Fruit fly (Drosophila melanogaster) whole organism, embryonic: Measurements from ENCODE around the gene Tig.

ENCODE experiments used
- B-H1 ChIP-seq: fragments of 200-800 bp; sonication (Bioruptor generic); IDR thresholded peaks from 3 replicates; pipeline ENCODE4 v1.3.6; 2022; ENCODE audit warnings: missing biosample characterization, missing genetic modification characterization
- CG10147 ChIP-seq: fragments of 200-800 bp; sonication (Bioruptor generic); optimal IDR thresholded peaks from 2 replicates; lab custom pipeline; 2019; ENCODE audit warnings: missing biosample characterization, mild to moderate bottlenecking, missing genetic modification characterization, moderate library complexity
- CG12391 ChIP-seq: fragments of 200-800 bp; sonication (Bioruptor generic); optimal IDR thresholded peaks from 3 replicates; lab custom pipeline; 2018; ENCODE audit warnings: missing biosample characterization, mild to moderate bottlenecking, missing genetic modification characterization, moderate library complexity
- CG12659 ChIP-seq: fragments of 200-800 bp; sonication (Bioruptor generic); optimal IDR thresholded peaks from 3 replicates; lab custom pipeline; 2017; ENCODE audit warnings: mild to moderate bottlenecking, missing biosample characterization, missing genetic modification reagents, missing genetic modification characterization
- CG13287 ChIP-seq: fragments of 200-800 bp; sonication (Bioruptor generic); IDR thresholded peaks from 2 replicates; pipeline ENCODE4 v1.3.6; 2022; ENCODE audit warnings: missing biosample characterization, missing genetic modification characterization; ENCODE audit not compliant: partially characterized antibody
- CG13424 ChIP-seq: fragments of 200-800 bp; sonication (Bioruptor generic); optimal IDR thresholded peaks from 2 replicates; lab custom pipeline; 2019; ENCODE audit warnings: missing biosample characterization, mild to moderate bottlenecking, missing genetic modification characterization, moderate library complexity
- CG1602 ChIP-seq: fragments of 200-800 bp; sonication (Bioruptor generic); optimal IDR thresholded peaks from 3 replicates; lab custom pipeline; 2016; ENCODE audit warnings: missing biosample characterization, missing genetic modification characterization
- CG2678 ChIP-seq: fragments of 200-800 bp; sonication (Bioruptor generic); optimal IDR thresholded peaks from 3 replicates; lab custom pipeline; 2019; ENCODE audit warnings: missing biosample characterization, mild to moderate bottlenecking, missing genetic modification characterization, moderate library complexity
- CG2712 ChIP-seq: fragments of 200-800 bp; optimal IDR thresholded peaks from 3 replicates; lab custom pipeline; 2019; ENCODE audit warnings: missing biosample characterization, mild to moderate bottlenecking, missing genetic modification characterization, moderate library complexity
- CG2875 ChIP-seq: fragments of 200-800 bp; sonication (Bioruptor generic); optimal IDR thresholded peaks from 2 replicates; lab custom pipeline; 2017; ENCODE audit warnings: missing biosample characterization, mild to moderate bottlenecking, missing genetic modification characterization, missing genetic modification reagents
- CG4282 ChIP-seq: fragments of 200-800 bp; sonication (Bioruptor generic); optimal IDR thresholded peaks from 2 replicates; lab custom pipeline; 2016; ENCODE audit warnings: missing biosample characterization, missing genetic modification characterization
- CG5180 ChIP-seq: fragments of 200-800 bp; sonication (Bioruptor generic); optimal IDR thresholded peaks from 3 replicates; lab custom pipeline; 2017; ENCODE audit warnings: missing biosample characterization, missing genetic modification characterization, mild to moderate bottlenecking, moderate library complexity, missing genetic modification reagents
- CG6175 ChIP-seq: fragments of 200-800 bp; sonication (Bioruptor generic); IDR thresholded peaks from 3 replicates; pipeline ENCODE4 v1.3.6; 2022; ENCODE audit warnings: missing biosample characterization, missing genetic modification characterization
- CG7556 ChIP-seq: fragments of 200-800 bp; sonication (Bioruptor generic); optimal IDR thresholded peaks from 2 replicates; lab custom pipeline; 2017; ENCODE audit warnings: missing biosample characterization, mild to moderate bottlenecking, missing genetic modification characterization
- CG7786 ChIP-seq: fragments of 200-800 bp; sonication (Bioruptor generic); optimal IDR thresholded peaks from 2 replicates; lab custom pipeline; 2016; ENCODE audit warnings: missing biosample characterization, missing genetic modification characterization
- CG8359 ChIP-seq: fragments of 200-800 bp; sonication (Bioruptor generic); optimal IDR thresholded peaks from 2 replicates; lab custom pipeline; 2017; ENCODE audit warnings: missing biosample characterization, mild to moderate bottlenecking, missing genetic modification characterization, borderline replicate concordance
- CG9609 ChIP-seq: fragments of 200-800 bp; sonication (Bioruptor generic); optimal IDR thresholded peaks from 3 replicates; lab custom pipeline; 2016; ENCODE audit warnings: missing biosample characterization, missing genetic modification characterization
- CHES-1-like ChIP-seq: fragments of 200-800 bp; sonication (Bioruptor generic); optimal IDR thresholded peaks from 2 replicates; lab custom pipeline; 2016; ENCODE audit warnings: missing biosample characterization, missing genetic modification characterization
- Chrac-16 ChIP-seq: fragments of 200-800 bp; sonication (Bioruptor generic); optimal IDR thresholded peaks from 3 replicates; lab custom pipeline; 2016; ENCODE audit warnings: missing biosample characterization, missing genetic modification characterization
- Eip74EF ChIP-seq, 2 experiments: fragments of 200-800 bp in 1 of 2; fragments of >200 bp in 1 of 2; sonication (Bioruptor generic) in 1 of 2; optimal IDR thresholded peaks; 2 replicates each; lab custom pipeline; 2017 to 2019; ENCODE audit warnings: missing biosample characterization in 2 of 2, missing genetic modification characterization in 2 of 2, mild to moderate bottlenecking in 1 of 2, moderate library complexity in 1 of 2
- GATAe ChIP-seq: fragments of 200-800 bp; sonication (Bioruptor generic); conservative IDR thresholded peaks from 2 replicates; pipeline ENCODE4 v1.3.6; 2022; ENCODE audit warnings: missing biosample characterization, missing genetic modification characterization
- Hr3 ChIP-seq: fragments of 200-800 bp; sonication (Bioruptor generic); optimal IDR thresholded peaks from 3 replicates; lab custom pipeline; 2016; ENCODE audit warnings: missing biosample characterization, missing genetic modification characterization
- Hr51 ChIP-seq, 2 experiments: fragments of 200-800 bp; sonication (Bioruptor generic); optimal IDR thresholded peaks; 2 replicates in 1 of 2; 3 replicates in 1 of 2; lab custom pipeline; 2016 to 2018; ENCODE audit warnings: missing biosample characterization in 2 of 2, missing genetic modification characterization in 2 of 2, mild to moderate bottlenecking in 1 of 2, moderate library complexity in 1 of 2
- NFAT ChIP-seq: fragments of 200-800 bp; sonication (Bioruptor generic); IDR thresholded peaks from 2 replicates; pipeline ENCODE4 v1.3.6; 2022; ENCODE audit warnings: missing biosample characterization, missing genetic modification characterization
- Opbp ChIP-seq: fragments of 200-800 bp; sonication (Bioruptor generic); IDR thresholded peaks from 3 replicates; pipeline ENCODE4 v1.3.6; 2022; ENCODE audit warnings: missing biosample characterization, missing genetic modification characterization; ENCODE audit not compliant: partially characterized antibody
- PHDP ChIP-seq: fragments of 200-800 bp; sonication (Bioruptor generic); optimal IDR thresholded peaks from 3 replicates; lab custom pipeline; 2018; ENCODE audit warnings: missing biosample characterization, mild to moderate bottlenecking, missing genetic modification characterization, moderate library complexity
- Side ChIP-seq: fragments of 200-800 bp; sonication (Bioruptor generic); optimal IDR thresholded peaks from 2 replicates; lab custom pipeline; 2016; ENCODE audit warnings: missing biosample characterization, missing genetic modification characterization
- Taf1 ChIP-seq: fragments of 200-800 bp; sonication (Bioruptor generic); IDR thresholded peaks from 2 replicates; pipeline ENCODE4 v1.3.6; 2022; ENCODE audit warnings: missing biosample characterization, missing genetic modification characterization
- ase ChIP-seq: fragments of 200-800 bp; sonication (Bioruptor generic); IDR thresholded peaks from 3 replicates; pipeline ENCODE4 v1.3.6; 2022; ENCODE audit warnings: missing biosample characterization, missing genetic modification characterization
- cwo ChIP-seq: fragments of 200-800 bp; sonication (Bioruptor generic); optimal IDR thresholded peaks from 3 replicates; lab custom pipeline; 2017; ENCODE audit warnings: missing biosample characterization, missing genetic modification characterization, mild to moderate bottlenecking, moderate library complexity, missing genetic modification reagents
- ftz-f1 ChIP-seq: fragments of 200-800 bp; sonication (Bioruptor generic); optimal IDR thresholded peaks from 2 replicates; lab custom pipeline; 2016; ENCODE audit warnings: missing biosample characterization, missing genetic modification characterization
- gce ChIP-seq: fragments of 200-800 bp; sonication (Bioruptor generic); IDR thresholded peaks from 3 replicates; pipeline ENCODE4 v1.3.6; 2022; ENCODE audit warnings: missing biosample characterization, missing genetic modification characterization
- grau ChIP-seq: fragments of 200-800 bp; optimal IDR thresholded peaks from 3 replicates; lab custom pipeline; 2019; ENCODE audit warnings: missing biosample characterization, mild to moderate bottlenecking, missing genetic modification characterization, moderate library complexity
- lbe ChIP-seq: fragments of 200-800 bp; sonication (Bioruptor generic); optimal IDR thresholded peaks from 2 replicates; lab custom pipeline; 2016; ENCODE audit warnings: missing biosample characterization, mild to moderate bottlenecking, missing genetic modification characterization
- lmd ChIP-seq: fragments of 200-800 bp; sonication (Bioruptor generic); IDR thresholded peaks from 2 replicates; pipeline ENCODE4 v1.3.6; 2022; ENCODE audit warnings: missing biosample characterization, missing genetic modification characterization
- lov ChIP-seq, 2 experiments: fragments of 200-800 bp in 1 of 2; fragments of >200 bp in 1 of 2; sonication (Bioruptor generic) in 1 of 2; IDR thresholded peaks in 1 of 2; optimal IDR thresholded peaks in 1 of 2; 2 replicates in 1 of 2; 3 replicates in 1 of 2; pipeline versions ENCODE4 v1.3.6 to Lab custom; 2017 to 2022; ENCODE audit warnings: missing biosample characterization in 1 of 2, missing genetic modification characterization in 1 of 2
- nau ChIP-seq: fragments of 200-800 bp; sonication (Bioruptor generic); optimal IDR thresholded peaks from 3 replicates; lab custom pipeline; 2017; ENCODE audit warnings: missing biosample characterization, mild to moderate bottlenecking, missing genetic modification characterization, missing genetic modification reagents
- phol ChIP-seq: fragments of 200-800 bp; sonication (Bioruptor generic); optimal IDR thresholded peaks from 3 replicates; lab custom pipeline; 2018; ENCODE audit warnings: missing biosample characterization, mild to moderate bottlenecking, missing genetic modification characterization, moderate library complexity
- row ChIP-seq: fragments of 200-800 bp; sonication (Bioruptor generic); IDR thresholded peaks from 3 replicates; pipeline ENCODE4 v1.3.6; 2022; ENCODE audit warnings: missing biosample characterization, missing genetic modification characterization
- slbo ChIP-seq: fragments of 200-800 bp; sonication (Bioruptor generic); IDR thresholded peaks from 2 replicates; pipeline ENCODE4 v1.3.6; 2022; ENCODE audit warnings: missing biosample characterization, missing genetic modification characterization
- so ChIP-seq: fragments of 200-800 bp; sonication (Bioruptor generic); IDR thresholded peaks from 3 replicates; pipeline ENCODE4 v1.3.6; 2022; ENCODE audit warnings: missing biosample characterization, missing genetic modification characterization
- stc ChIP-seq: fragments of 200-800 bp; sonication (Bioruptor generic); IDR thresholded peaks from 2 replicates; pipeline ENCODE4 v1.3.6; 2022; ENCODE audit warnings: missing biosample characterization, missing genetic modification characterization
- tio ChIP-seq: fragments of 200-800 bp; sonication (Bioruptor generic); optimal IDR thresholded peaks from 2 replicates; lab custom pipeline; 2017; ENCODE audit warnings: missing biosample characterization, missing genetic modification characterization, inconsistent platforms
- unpg ChIP-seq: fragments of 200-800 bp; sonication (Bioruptor generic); optimal IDR thresholded peaks from 3 replicates; lab custom pipeline; 2018; ENCODE audit warnings: missing biosample characterization, mild to moderate bottlenecking, missing genetic modification characterization, moderate library complexity
- usp ChIP-seq: fragments of >200 bp; optimal IDR thresholded peaks from 2 replicates; lab custom pipeline; 2017; ENCODE audit warnings: missing biosample characterization, missing genetic modification characterization
- wdn ChIP-seq: fragments of 200-800 bp; sonication (Bioruptor generic); IDR thresholded peaks from 2 replicates; pipeline ENCODE4 v1.3.6; 2022; ENCODE audit warnings: missing biosample characterization, missing genetic modification characterization

The Tig gene

dm6 chr2L:6471978-6472776 is 49.1 kb upstream of the Tig start (continued):
- TF ChIP-seq Hr51 (GFP tag; optimal IDR thresholded peaks at IDR 0.05; lab: Kevin White, UChicago), result peak in 1 of 2 experiments; percentile 39
- TF ChIP-seq ftz-f1 (GFP tag; lab: Kevin White, UChicago), result no peak
- TF ChIP-seq lbe (GFP tag; lab: Kevin White, UChicago), result no peak
- TF ChIP-seq CG6175 (GFP tag; lab: Robert Waterston, UW), result 0 out of 3 replicates have a peak, but pooled peaks have one; percentile 21
- peak; percentile 29 for TF ChIP-seq CG12659 (GFP tag; lab: Kevin White, UChicago)
- peak; percentile 60 for TF ChIP-seq CG2678
- no peak for TF ChIP-seq GATAe (GFP tag; lab: Robert Waterston, UW)
- no peak for TF ChIP-seq ase (GFP tag; lab: Robert Waterston, UW)
- no peak for TF ChIP-seq CG2875 (GFP tag; lab: Kevin White, UChicago)
- peak; percentile 38; the same call in 1 of the 2 replicates for TF ChIP-seq CG13287
- TF ChIP-seq NFAT (GFP tag; lab: Robert Waterston, UW), result 0 out of 2 replicates have a peak, but pooled peaks have one; percentile 33
- no peak for TF ChIP-seq Hr3 (GFP tag; lab: Kevin White, UChicago)
- no peak for TF ChIP-seq usp (GFP tag; lab: Kevin White, UChicago)
- TF ChIP-seq CG4282 (GFP tag; lab: Kevin White, UChicago), result no peak
- TF ChIP-seq Chrac-16 (GFP tag; lab: Kevin White, UChicago), result no peak
- TF ChIP-seq row (GFP tag; lab: Robert Waterston, UW), result peak; percentile 49
- peak; percentile 20 for TF ChIP-seq nau (GFP tag; lab: Kevin White, UChicago)
- TF ChIP-seq PHDP (tag; lab: Kevin White, UChicago), result peak; percentile 18
- no peak for TF ChIP-seq CG7786
- TF ChIP-seq phol, result peak; percentile 21
- TF ChIP-seq Opbp (GFP tag; lab: Robert Waterston, UW), result 0 out of 3 replicates have a peak, but pooled peaks have one; percentile 25
- TF ChIP-seq CG10147 (GFP tag; lab: Kevin White, UChicago), result peak; percentile 34
- TF ChIP-seq CG9609 (GFP tag; lab: Kevin White, UChicago), result no peak
- TF ChIP-seq tio (GFP tag; lab: Kevin White, UChicago), result peak; percentile 18
- peak; percentile 47 for TF ChIP-seq CG13424
- peak; percentile 8 for TF ChIP-seq CG7556
- no peak for TF ChIP-seq B-H1 (GFP tag; lab: Robert Waterston, UW)
- no peak for TF ChIP-seq wdn (GFP tag; lab: Robert Waterston, UW)
- TF ChIP-seq Taf1, result peak; percentile 32; the same call in 1 of the 2 replicates
- peak; percentile 39 for TF ChIP-seq grau
- 0 out of 2 replicates have a peak, but pooled peaks have one; percentile 8 for TF ChIP-seq slbo (GFP tag; lab: Robert Waterston, UW)
- no peak for TF ChIP-seq lov (optimal IDR thresholded peaks at IDR 0.05; lab: Kevin White, UChicago)
- TF ChIP-seq lov (GFP tag; IDR thresholded peaks at IDR 0.05; lab: Robert Waterston, UW), result 0 out of 3 replicates have a peak, but pooled peaks have one; percentile 24
- TF ChIP-seq lmd, result 0 out of 2 replicates have a peak, but pooled peaks have one; percentile 14
- TF ChIP-seq CG8359 (GFP tag; lab: Kevin White, UChicago), result no peak
- 0 out of 3 replicates have a peak, but pooled peaks have one; percentile 8 for TF ChIP-seq gce (GFP tag; lab: Robert Waterston, UW)
- TF ChIP-seq Eip74EF (GFP tag; optimal IDR thresholded peaks at IDR 0.05; lab: Kevin White, UChicago), result peak in 1 of 2 experiments; percentile 2
- peak; percentile 34 for TF ChIP-seq CG5180
- no peak for TF ChIP-seq Side (GFP tag; lab: Kevin White, UChicago)
- peak; percentile 6 for TF ChIP-seq CG12391 (tag; lab: Kevin White, UChicago)
- TF ChIP-seq unpg (GFP tag; lab: Kevin White, UChicago), result peak; percentile 5
- TF ChIP-seq CG2712 (tag; lab: Kevin White, UChicago), result peak; percentile 35
- peak; percentile 16; the same call in 1 of the 3 replicates for TF ChIP-seq so (GFP tag; lab: Robert Waterston, UW)
- no peak for TF ChIP-seq CG1602 (GFP tag; lab: Kevin White, UChicago)
- TF ChIP-seq cwo (GFP tag; lab: Kevin White, UChicago), result peak; percentile 4
- TF ChIP-seq CHES-1-like, result no peak
- TF ChIP-seq stc, result no peak
